Worm (Caenorhabditis elegans) whole organism, late embryonic: ENCODE results near the gene C01G12.3.

ENCODE experiments used
- ama-1 ChIP-seq: fragments of 150-350 bp; optimal IDR thresholded peaks from 2 replicates; lab custom pipeline; 2014
- ceh-2 ChIP-seq: sonication (generic microtip); optimal IDR thresholded peaks from 2 replicates; lab custom pipeline; 2016; ENCODE audit warnings: missing genotype, missing genetic modification characterization, missing compliant biosample characterization
- ceh-24 ChIP-seq: sonication (generic microtip); optimal IDR thresholded peaks from 2 replicates; lab custom pipeline; 2016; ENCODE audit warnings: mild to moderate bottlenecking, missing genetic modification characterization, missing compliant biosample characterization
- ceh-9 ChIP-seq: sonication (generic microtip); optimal IDR thresholded peaks from 2 replicates; lab custom pipeline; 2016; ENCODE audit warnings: mild to moderate bottlenecking, missing genetic modification characterization, inconsistent platforms, missing compliant biosample characterization
- che-1 ChIP-seq: sonication (generic microtip); optimal IDR thresholded peaks from 2 replicates; lab custom pipeline; 2016; ENCODE audit warnings: mild to moderate bottlenecking, missing genetic modification characterization, missing compliant biosample characterization
- dmd-4 ChIP-seq: sonication (generic microtip); optimal IDR thresholded peaks from 2 replicates; lab custom pipeline; 2016; ENCODE audit warnings: borderline replicate concordance, missing genetic modification characterization, missing compliant biosample characterization
- elt-2 ChIP-seq: sonication (generic microtip); optimal IDR thresholded peaks from 2 replicates; lab custom pipeline; 2016; ENCODE audit warnings: missing genetic modification reagents, missing genetic modification characterization, missing compliant biosample characterization
- ets-4 ChIP-seq: sonication (generic microtip); optimal IDR thresholded peaks from 2 replicates; lab custom pipeline; 2016; ENCODE audit warnings: missing genetic modification characterization, missing compliant biosample characterization
- eyg-1 ChIP-seq: sonication (generic microtip); optimal IDR thresholded peaks from 2 replicates; lab custom pipeline; 2016; ENCODE audit warnings: missing genotype, missing genetic modification characterization, missing compliant biosample characterization
- hlh-8 ChIP-seq: sonication (generic microtip); optimal IDR thresholded peaks from 2 replicates; lab custom pipeline; 2016; ENCODE audit warnings: missing genotype, missing genetic modification characterization, missing compliant biosample characterization
- nfya-1 ChIP-seq: sonication (generic microtip); optimal IDR thresholded peaks from 2 replicates; lab custom pipeline; 2017; ENCODE audit warnings: missing genetic modification characterization, mild to moderate bottlenecking, missing compliant biosample characterization, antibody characterized with exemption, moderate library complexity
- pqm-1 ChIP-seq: sonication (generic microtip); optimal IDR thresholded peaks from 2 replicates; lab custom pipeline; 2016; ENCODE audit warnings: missing genetic modification characterization, missing compliant biosample characterization
- sox-4 ChIP-seq: sonication (generic microtip); optimal IDR thresholded peaks from 2 replicates; lab custom pipeline; 2017; ENCODE audit warnings: mild to moderate bottlenecking, missing genetic modification characterization, inconsistent platforms, missing compliant biosample characterization

- TF ChIP-seq eyg-1 (tag; lab: Kevin White, UChicago) (no peak), sox-4 (tag; lab: Kevin White, UChicago) (no peak), ceh-2 (no peak), nfya-1 (no peak), ets-4 (tag; lab: Kevin White, UChicago) (no peak), dmd-4 (tag; lab: Kevin White, UChicago) (no peak), ceh-24 (tag; lab: Kevin White, UChicago) (no peak), hlh-8 (no peak), che-1 (no peak), elt-2 (tag; lab: Kevin White, UChicago) (no peak), ceh-9 (tag; lab: Kevin White, UChicago) (no peak), ama-1 (lab: Kevin White, UChicago) (no peak), pqm-1 (no peak)
Observed at ce11 chrII:14537728-14538127, 44.4 kb downstream of the C01G12.3 start, which contains the start of the genes clec-147 and C04H5.7.
